Fruit fly (Drosophila melanogaster) whole organism, embryonic: ENCODE data around the gene CG33927.
A peak's percentile ranks its signal among the peaks of the same experiment; 100 is the strongest.

Source experiments
- Ada2b ChIP-seq: fragments of 200-800 bp; sonication (Bioruptor generic); IDR thresholded peaks from 2 replicates; pipeline ENCODE4 v1.3.6; 2022; ENCODE audit warnings: missing biosample characterization, missing genetic modification characterization
- CG10565 ChIP-seq: fragments of 200-800 bp; sonication (Bioruptor generic); optimal IDR thresholded peaks from 3 replicates; lab custom pipeline; 2016; ENCODE audit warnings: missing biosample characterization, mild to moderate bottlenecking, missing genetic modification characterization
- CG14667 ChIP-seq: fragments of 200-800 bp; sonication (Bioruptor generic); IDR thresholded peaks from 2 replicates; pipeline ENCODE4 v1.3.6; 2022; ENCODE audit warnings: missing biosample characterization, missing genetic modification characterization
- CG14860 ChIP-seq: fragments of 200-800 bp; sonication (Bioruptor generic); IDR thresholded peaks from 3 replicates; pipeline ENCODE4 v1.3.6; 2022; ENCODE audit warnings: missing biosample characterization, missing genetic modification characterization; ENCODE audit not compliant: partially characterized antibody
- CG15514 ChIP-seq: fragments of 200-800 bp; sonication (Bioruptor generic); optimal IDR thresholded peaks from 3 replicates; lab custom pipeline; 2017; ENCODE audit warnings: missing biosample characterization, missing genetic modification characterization, mild to moderate bottlenecking, moderate library complexity, missing genetic modification reagents
- CG16813 ChIP-seq: fragments of 200-800 bp; sonication (Bioruptor generic); IDR thresholded peaks from 3 replicates; pipeline ENCODE4 v1.3.6; 2022; ENCODE audit warnings: missing biosample characterization, missing genetic modification characterization; ENCODE audit not compliant: partially characterized antibody
- CG17568 ChIP-seq: fragments of 200-800 bp; sonication (Bioruptor generic); optimal IDR thresholded peaks from 2 replicates; lab custom pipeline; 2018; ENCODE audit warnings: missing biosample characterization, mild to moderate bottlenecking, missing genetic modification characterization, moderate library complexity
- CG17829 ChIP-seq: fragments of 200-800 bp; optimal IDR thresholded peaks from 2 replicates; lab custom pipeline; 2019; ENCODE audit warnings: missing biosample characterization, mild to moderate bottlenecking, missing genetic modification characterization, moderate library complexity
- CG2116 ChIP-seq: fragments of 200-800 bp; sonication (Bioruptor generic); optimal IDR thresholded peaks from 3 replicates; lab custom pipeline; 2018; ENCODE audit warnings: missing biosample characterization, mild to moderate bottlenecking, missing genetic modification characterization
- CG2129 ChIP-seq: fragments of 200-800 bp; sonication (Bioruptor generic); IDR thresholded peaks from 2 replicates; pipeline ENCODE4 v1.3.6; 2022; ENCODE audit warnings: missing biosample characterization, missing genetic modification characterization; ENCODE audit not compliant: partially characterized antibody
- CG2875 ChIP-seq: fragments of 200-800 bp; sonication (Bioruptor generic); optimal IDR thresholded peaks from 2 replicates; lab custom pipeline; 2017; ENCODE audit warnings: missing biosample characterization, mild to moderate bottlenecking, missing genetic modification characterization, missing genetic modification reagents
- CG3065 ChIP-seq: fragments of 200-800 bp; sonication (Bioruptor generic); optimal IDR thresholded peaks from 2 replicates; lab custom pipeline; 2016; ENCODE audit warnings: missing biosample characterization, missing genetic modification characterization
- CG3995 ChIP-seq: fragments of 200-800 bp; sonication (Bioruptor generic); optimal IDR thresholded peaks from 3 replicates; lab custom pipeline; 2016; ENCODE audit warnings: missing biosample characterization, missing genetic modification characterization
- CG4424 ChIP-seq: fragments of 200-800 bp; sonication (Bioruptor generic); optimal IDR thresholded peaks from 3 replicates; lab custom pipeline; 2016; ENCODE audit warnings: missing biosample characterization, missing genetic modification characterization
- CG6689 ChIP-seq: fragments of 200-800 bp; sonication (Bioruptor generic); IDR thresholded peaks from 2 replicates; pipeline ENCODE4 v1.3.6; 2022; ENCODE audit warnings: missing biosample characterization, missing genetic modification characterization
- CG6791 ChIP-seq: fragments of 200-800 bp; sonication (Bioruptor generic); IDR thresholded peaks from 3 replicates; pipeline ENCODE4 v1.3.6; 2022; ENCODE audit warnings: missing biosample characterization, missing genetic modification characterization; ENCODE audit not compliant: partially characterized antibody
- CG7556 ChIP-seq: fragments of 200-800 bp; sonication (Bioruptor generic); optimal IDR thresholded peaks from 2 replicates; lab custom pipeline; 2017; ENCODE audit warnings: missing biosample characterization, mild to moderate bottlenecking, missing genetic modification characterization
- CG8924 ChIP-seq: fragments of 200-800 bp; optimal IDR thresholded peaks from 3 replicates; lab custom pipeline; 2019; ENCODE audit warnings: missing biosample characterization, mild to moderate bottlenecking, missing genetic modification characterization, moderate library complexity
- CG8944 ChIP-seq: fragments of 200-800 bp; sonication (Bioruptor generic); optimal IDR thresholded peaks from 3 replicates; lab custom pipeline; 2016; ENCODE audit warnings: missing biosample characterization, missing genetic modification characterization
- CG9609 ChIP-seq: fragments of 200-800 bp; sonication (Bioruptor generic); optimal IDR thresholded peaks from 3 replicates; lab custom pipeline; 2016; ENCODE audit warnings: missing biosample characterization, missing genetic modification characterization
- Drgx ChIP-seq: fragments of 200-800 bp; sonication (Bioruptor generic); IDR thresholded peaks from 2 replicates; pipeline ENCODE4 v1.3.6; 2022; ENCODE audit warnings: missing biosample characterization, missing genetic modification characterization
- HLH4C ChIP-seq: fragments of 200-800 bp; sonication (Bioruptor generic); IDR thresholded peaks from 3 replicates; pipeline ENCODE4 v1.3.6; 2022; ENCODE audit warnings: missing biosample characterization, missing genetic modification characterization; ENCODE audit not compliant: partially characterized antibody
- Hand ChIP-seq: fragments of 200-800 bp; sonication (Bioruptor generic); optimal IDR thresholded peaks from 2 replicates; lab custom pipeline; 2017; ENCODE audit warnings: mild to moderate bottlenecking, missing biosample characterization, missing genetic modification reagents, missing genetic modification characterization
- HmgD ChIP-seq: fragments of 200-800 bp; sonication (Bioruptor generic); optimal IDR thresholded peaks from 3 replicates; lab custom pipeline; 2016; ENCODE audit warnings: missing biosample characterization, missing genetic modification characterization
- Hr78 ChIP-seq, 2 experiments: fragments of 200-800 bp in 1 of 2; fragments of >200 bp in 1 of 2; sonication (Bioruptor generic) in 1 of 2; optimal IDR thresholded peaks; 2 replicates each; lab custom pipeline; 2017 to 2019; ENCODE audit warnings: missing biosample characterization in 2 of 2, missing genetic modification characterization in 2 of 2, mild to moderate bottlenecking in 1 of 2, moderate library complexity in 1 of 2
- Lhr ChIP-seq: fragments of 200-800 bp; sonication (Bioruptor generic); optimal IDR thresholded peaks from 3 replicates; lab custom pipeline; 2017; ENCODE audit warnings: mild to moderate bottlenecking, missing biosample characterization, missing genetic modification reagents, missing genetic modification characterization
- MESR4 ChIP-seq: fragments of 200-800 bp; sonication (Bioruptor generic); optimal IDR thresholded peaks from 2 replicates; lab custom pipeline; 2018; ENCODE audit warnings: missing biosample characterization, mild to moderate bottlenecking, missing genetic modification characterization, moderate library complexity
- Neu2 ChIP-seq: fragments of 200-800 bp; sonication (Bioruptor generic); optimal IDR thresholded peaks from 3 replicates; lab custom pipeline; 2016; ENCODE audit warnings: missing biosample characterization, missing genetic modification characterization, borderline replicate concordance
- Nf-YC ChIP-seq: fragments of 200-800 bp; optimal IDR thresholded peaks from 3 replicates; lab custom pipeline; 2019; ENCODE audit warnings: missing biosample characterization, mild to moderate bottlenecking, missing genetic modification characterization, moderate library complexity
- Opbp ChIP-seq: fragments of 200-800 bp; sonication (Bioruptor generic); IDR thresholded peaks from 3 replicates; pipeline ENCODE4 v1.3.6; 2022; ENCODE audit warnings: missing biosample characterization, missing genetic modification characterization; ENCODE audit not compliant: partially characterized antibody
- Rfx ChIP-seq: fragments of 200-800 bp; sonication (Bioruptor generic); IDR thresholded peaks from 2 replicates; pipeline ENCODE4 v1.3.6; 2022; ENCODE audit warnings: missing biosample characterization, missing genetic modification characterization
- Scr ChIP-seq: fragments of 200-800 bp; sonication (Bioruptor generic); IDR thresholded peaks from 2 replicates; pipeline ENCODE4 v1.3.6; 2022; ENCODE audit warnings: missing biosample characterization, missing genetic modification characterization; ENCODE audit not compliant: partially characterized antibody
- Sin3A ChIP-seq: fragments of >200 bp; optimal IDR thresholded peaks from 2 replicates; lab custom pipeline; 2018
- Sry-β ChIP-seq: fragments of 200-800 bp; sonication (Bioruptor generic); optimal IDR thresholded peaks from 2 replicates; lab custom pipeline; 2018; ENCODE audit warnings: missing biosample characterization, mild to moderate bottlenecking, missing genetic modification characterization, moderate library complexity
- Xbp1 ChIP-seq: fragments of 200-800 bp; sonication (Bioruptor generic); optimal IDR thresholded peaks from 3 replicates; lab custom pipeline; 2016; ENCODE audit warnings: missing biosample characterization, mild to moderate bottlenecking, missing genetic modification characterization
- ash1 ChIP-seq: fragments of 200-800 bp; sonication (Bioruptor generic); optimal IDR thresholded peaks from 2 replicates; lab custom pipeline; 2018; ENCODE audit warnings: missing biosample characterization, mild to moderate bottlenecking, missing genetic modification characterization
- bab2 ChIP-seq: fragments of 200-800 bp; sonication (Bioruptor generic); optimal IDR thresholded peaks from 2 replicates; lab custom pipeline; 2016; ENCODE audit warnings: missing biosample characterization, missing genetic modification characterization
- bbx ChIP-seq: fragments of 200-800 bp; sonication (Bioruptor generic); IDR thresholded peaks from 2 replicates; pipeline ENCODE4 v1.3.6; 2022; ENCODE audit warnings: missing biosample characterization, missing genetic modification characterization; ENCODE audit not compliant: partially characterized antibody
- br ChIP-seq: fragments of >200 bp; optimal IDR thresholded peaks from 2 replicates; lab custom pipeline; 2017
- bsh ChIP-seq, 2 experiments: fragments of 200-800 bp; sonication (Bioruptor generic); optimal IDR thresholded peaks; 2 replicates each; lab custom pipeline; 2017 to 2018; ENCODE audit warnings: mild to moderate bottlenecking in 2 of 2, missing biosample characterization in 2 of 2, missing genetic modification characterization in 2 of 2, moderate library complexity in 1 of 2
- fd3F ChIP-seq: fragments of 200-800 bp; sonication (Bioruptor generic); optimal IDR thresholded peaks from 2 replicates; lab custom pipeline; 2018; ENCODE audit warnings: missing biosample characterization, mild to moderate bottlenecking, missing genetic modification characterization, moderate library complexity
- gce ChIP-seq: fragments of 200-800 bp; sonication (Bioruptor generic); IDR thresholded peaks from 3 replicates; pipeline ENCODE4 v1.3.6; 2022; ENCODE audit warnings: missing biosample characterization, missing genetic modification characterization
- gt ChIP-seq: fragments of 200-800 bp; sonication (Bioruptor generic); IDR thresholded peaks from 2 replicates; pipeline ENCODE4 v1.3.6; 2022; ENCODE audit warnings: missing biosample characterization, missing genetic modification characterization
- ind ChIP-seq: fragments of 200-800 bp; sonication (Bioruptor generic); optimal IDR thresholded peaks from 3 replicates; lab custom pipeline; 2016; ENCODE audit warnings: missing biosample characterization, missing genetic modification characterization
- jigr1 ChIP-seq: fragments of 200-800 bp; sonication (Bioruptor generic); IDR thresholded peaks from 3 replicates; pipeline ENCODE4 v1.3.6; 2022; ENCODE audit warnings: missing biosample characterization, missing genetic modification characterization
- run ChIP-seq: fragments of 200-800 bp; sonication (Bioruptor generic); optimal IDR thresholded peaks from 3 replicates; lab custom pipeline; 2018; ENCODE audit warnings: missing biosample characterization, mild to moderate bottlenecking, missing genetic modification characterization
- so ChIP-seq: fragments of 200-800 bp; sonication (Bioruptor generic); IDR thresholded peaks from 3 replicates; pipeline ENCODE4 v1.3.6; 2022; ENCODE audit warnings: missing biosample characterization, missing genetic modification characterization
- sob ChIP-seq: fragments of 200-800 bp; sonication (Bioruptor generic); IDR thresholded peaks from 2 replicates; pipeline ENCODE4 v1.3.6; 2022; ENCODE audit warnings: missing biosample characterization, missing genetic modification characterization
- vnd ChIP-seq: fragments of 200-800 bp; sonication (Bioruptor generic); IDR thresholded peaks from 3 replicates; pipeline ENCODE4 v1.3.6; 2022; ENCODE audit warnings: missing biosample characterization, missing genetic modification characterization; ENCODE audit not compliant: partially characterized antibody
- wdn ChIP-seq: fragments of 200-800 bp; sonication (Bioruptor generic); IDR thresholded peaks from 2 replicates; pipeline ENCODE4 v1.3.6; 2022; ENCODE audit warnings: missing biosample characterization, missing genetic modification characterization

The CG33927 gene

dm6 chr3R:4645457-4646082 lies 44.8 kb downstream of the CG33927 start, which contains the start of the genes Dlip2 and rpk (continued):
- TF ChIP-seq CG17829: peak; percentile 45
- no peak for TF ChIP-seq br (lab: Kevin White, UChicago)
- no peak for TF ChIP-seq fd3F (GFP tag; lab: Kevin White, UChicago)
- no peak for TF ChIP-seq Nf-YC
- peak; percentile 87 for TF ChIP-seq bbx
- peak; percentile 12 for TF ChIP-seq CG3995 (GFP tag; lab: Kevin White, UChicago)
- TF ChIP-seq CG2129: peak; percentile 71
- TF ChIP-seq gce: no peak
- TF ChIP-seq CG3065 (GFP tag; lab: Kevin White, UChicago): no peak
- TF ChIP-seq CG16813 (GFP tag; lab: Robert Waterston, UW): peak; percentile 82
- TF ChIP-seq MESR4 (GFP tag; lab: Kevin White, UChicago): peak; percentile 31
- TF ChIP-seq CG7556 (GFP tag; lab: Kevin White, UChicago): no peak
- TF ChIP-seq ash1 (GFP tag; lab: Kevin White, UChicago): no peak
- TF ChIP-seq Rfx: 0 out of 2 replicates have a peak, but pooled peaks have one; percentile 18
- no peak for TF ChIP-seq HmgD (GFP tag; lab: Kevin White, UChicago)
- no peak for TF ChIP-seq bsh (GFP tag; optimal IDR thresholded peaks at IDR 0.05; lab: Kevin White, UChicago)
- no peak for TF ChIP-seq CG10565 (GFP tag; lab: Kevin White, UChicago)
- TF ChIP-seq Xbp1 (GFP tag; lab: Kevin White, UChicago): no peak
- no peak for TF ChIP-seq Hr78 (GFP tag; optimal IDR thresholded peaks at IDR 0.05; lab: Kevin White, UChicago)
- no peak for TF ChIP-seq wdn (GFP tag; lab: Robert Waterston, UW)
- no peak for TF ChIP-seq sob
- TF ChIP-seq Scr (GFP tag; lab: Robert Waterston, UW): peak; percentile 89
- TF ChIP-seq Hand (GFP tag; lab: Kevin White, UChicago): no peak
- TF ChIP-seq vnd (GFP tag; lab: Robert Waterston, UW): peak; percentile 86
- TF ChIP-seq CG15514: peak; percentile 19
- peak; percentile 82; the same call in 2 of the 3 replicates for TF ChIP-seq Opbp (GFP tag; lab: Robert Waterston, UW)
- no peak for TF ChIP-seq CG2875 (GFP tag; lab: Kevin White, UChicago)
- no peak for TF ChIP-seq gt
- TF ChIP-seq ind (GFP tag; lab: Kevin White, UChicago): no peak
- no peak for TF ChIP-seq run (tag; lab: Kevin White, UChicago)
- TF ChIP-seq CG14667 (GFP tag; lab: Robert Waterston, UW): no peak
- TF ChIP-seq CG9609 (GFP tag; lab: Kevin White, UChicago): no peak
- TF ChIP-seq CG2116 (GFP tag; lab: Kevin White, UChicago): peak; percentile 66
- no peak for TF ChIP-seq Neu2
- no peak for TF ChIP-seq Ada2b
- no peak for TF ChIP-seq jigr1
- peak; percentile 89 for TF ChIP-seq CG6791 (GFP tag; lab: Robert Waterston, UW)
- no peak for TF ChIP-seq CG4424 (GFP tag; lab: Kevin White, UChicago)
- no peak for TF ChIP-seq CG8944 (GFP tag; lab: Kevin White, UChicago)
- no peak for TF ChIP-seq Drgx (GFP tag; lab: Robert Waterston, UW)
- TF ChIP-seq CG14860 (GFP tag; lab: Robert Waterston, UW): peak; percentile 83
- TF ChIP-seq bab2: no peak
- TF ChIP-seq so: no peak
- TF ChIP-seq HLH4C (GFP tag; lab: Robert Waterston, UW): peak; percentile 85
- peak; percentile 6 for TF ChIP-seq Sin3A (lab: Kevin White, UChicago)
- no peak for TF ChIP-seq Lhr (GFP tag; lab: Kevin White, UChicago)
- peak; percentile 62 for TF ChIP-seq Sry-β (GFP tag; lab: Kevin White, UChicago)
- TF ChIP-seq CG8924 (tag; lab: Kevin White, UChicago): peak; percentile 30
- no peak for TF ChIP-seq CG17568 (GFP tag; lab: Kevin White, UChicago)
- TF ChIP-seq CG6689: no peak
